Fruit fly (Drosophila melanogaster): ENCODE results near the gene Coq3.

The Coq3 gene

dm6 chr2L:21168295-21169159 lies 10.1 kb upstream of the Coq3 start, which contains the start of the genes mAcon1, CG43345 and CG43346 (continued):
- TF ChIP-seq CG34422 (GFP tag; IDR thresholded peaks at IDR 0.05) (peak; percentile 57; the same call in 1 of the 3 replicates), az2 (GFP tag; optimal IDR thresholded peaks at IDR 0.05) (peak; percentile 76), Bgb (GFP tag; IDR thresholded peaks at IDR 0.05; ENCODE audit: partially characterized antibody) (0 out of 2 replicates have a peak, but pooled peaks have one; percentile 10), gce (GFP tag; IDR thresholded peaks at IDR 0.05) (no peak), CG12769 (tag; optimal IDR thresholded peaks at IDR 0.05) (no peak), ash1 (GFP tag; optimal IDR thresholded peaks at IDR 0.05) (no peak), luna (GFP tag; optimal IDR thresholded peaks at IDR 0.05) (peak; percentile 76), kay (GFP tag; optimal IDR thresholded peaks at IDR 0.05) (peak; percentile 58), CG6654 (GFP tag; optimal IDR thresholded peaks at IDR 0.05) (peak; percentile 23), crp (GFP tag; optimal IDR thresholded peaks at IDR 0.05) (peak in 1 of 2 experiments; percentile 80), CG8359 (GFP tag; optimal IDR thresholded peaks at IDR 0.05; ENCODE audit: borderline replicate concordance) (peak; percentile 24), CG10959 (GFP tag; IDR thresholded peaks at IDR 0.05) (peak; percentile 53; the same call in 1 of the 2 replicates), CG4404 (GFP tag; IDR thresholded peaks at IDR 0.05) (peak; percentile 80), ara (GFP tag; IDR thresholded peaks at IDR 0.05) (no peak), CG4282 (GFP tag; optimal IDR thresholded peaks at IDR 0.05) (peak; percentile 59), pum (GFP tag; optimal IDR thresholded peaks at IDR 0.05) (peak; percentile 90), gsb-n (tag; optimal IDR thresholded peaks at IDR 0.05) (no peak), Hmx (GFP tag; optimal IDR thresholded peaks at IDR 0.05) (peak; percentile 34), btn (GFP tag; optimal IDR thresholded peaks at IDR 0.05) (peak; percentile 51), Sry-β (GFP tag; optimal IDR thresholded peaks at IDR 0.05) (peak; percentile 99), gcm (GFP tag; optimal IDR thresholded peaks at IDR 0.05) (no peak), CG6689 (GFP tag; IDR thresholded peaks at IDR 0.05) (peak; percentile 51; the same call in 1 of the 2 replicates), Hr51 (GFP tag; optimal IDR thresholded peaks at IDR 0.05) (peak in 1 of 2 experiments; percentile 87), zen (tag; optimal IDR thresholded peaks at IDR 0.05) (peak; percentile 75), CG17802 (tag; optimal IDR thresholded peaks at IDR 0.05) (no peak), CG3995 (GFP tag; optimal IDR thresholded peaks at IDR 0.05) (peak; percentile 46), lab (GFP tag; optimal IDR thresholded peaks at IDR 0.05) (no peak), nau (GFP tag; optimal IDR thresholded peaks at IDR 0.05) (no peak), tgo (GFP tag; IDR thresholded peaks at IDR 0.05) (peak; percentile 58), Sin3A (optimal IDR thresholded peaks at IDR 0.05) (peak; percentile 97), ewg (GFP tag; optimal IDR thresholded peaks at IDR 0.05) (peak; percentile 81), CG8924 (tag; optimal IDR thresholded peaks at IDR 0.05) (no peak), Pdp1 (GFP tag; optimal IDR thresholded peaks at IDR 0.05) (peak; percentile 83 to 97), CG10321 (GFP tag; IDR thresholded peaks at IDR 0.05) (peak; percentile 47; the same call in 1 of the 2 replicates), pros (GFP tag; optimal IDR thresholded peaks at IDR 0.05) (no peak), Six4 (GFP tag; optimal IDR thresholded peaks at IDR 0.05) (peak; percentile 62), trem (tag; optimal IDR thresholded peaks at IDR 0.05) (peak; percentile 79), CG12071 (GFP tag; optimal IDR thresholded peaks at IDR 0.05) (no peak), CG13424 (tag; optimal IDR thresholded peaks at IDR 0.05) (peak; percentile 77), wdn (GFP tag; IDR thresholded peaks at IDR 0.05) (peak; percentile 58; the same call in 1 of the 2 replicates), CG10366 (GFP tag; IDR thresholded peaks at IDR 0.05) (peak; percentile 53), CG32767 (GFP tag; IDR thresholded peaks at IDR 0.05) (peak; percentile 47; the same call in 1 of the 2 replicates), Awh (GFP tag; IDR thresholded peaks at IDR 0.05) (no peak), CG10147 (GFP tag; optimal IDR thresholded peaks at IDR 0.05) (peak; percentile 81), ind (GFP tag; optimal IDR thresholded peaks at IDR 0.05) (peak; percentile 83), CG4820 (GFP tag; optimal IDR thresholded peaks at IDR 0.05) (peak; percentile 77), CG11560 (tag; IDR thresholded peaks at IDR 0.05) (peak; percentile 55; the same call in 1 of the 3 replicates), peb (GFP tag; IDR thresholded peaks at IDR 0.05) (no peak; the same call in 1 of the 2 replicates)

All from whole organism, embryonic.